Fruit fly (Drosophila melanogaster): ENCODE results near the gene CG46339.

DNA sequence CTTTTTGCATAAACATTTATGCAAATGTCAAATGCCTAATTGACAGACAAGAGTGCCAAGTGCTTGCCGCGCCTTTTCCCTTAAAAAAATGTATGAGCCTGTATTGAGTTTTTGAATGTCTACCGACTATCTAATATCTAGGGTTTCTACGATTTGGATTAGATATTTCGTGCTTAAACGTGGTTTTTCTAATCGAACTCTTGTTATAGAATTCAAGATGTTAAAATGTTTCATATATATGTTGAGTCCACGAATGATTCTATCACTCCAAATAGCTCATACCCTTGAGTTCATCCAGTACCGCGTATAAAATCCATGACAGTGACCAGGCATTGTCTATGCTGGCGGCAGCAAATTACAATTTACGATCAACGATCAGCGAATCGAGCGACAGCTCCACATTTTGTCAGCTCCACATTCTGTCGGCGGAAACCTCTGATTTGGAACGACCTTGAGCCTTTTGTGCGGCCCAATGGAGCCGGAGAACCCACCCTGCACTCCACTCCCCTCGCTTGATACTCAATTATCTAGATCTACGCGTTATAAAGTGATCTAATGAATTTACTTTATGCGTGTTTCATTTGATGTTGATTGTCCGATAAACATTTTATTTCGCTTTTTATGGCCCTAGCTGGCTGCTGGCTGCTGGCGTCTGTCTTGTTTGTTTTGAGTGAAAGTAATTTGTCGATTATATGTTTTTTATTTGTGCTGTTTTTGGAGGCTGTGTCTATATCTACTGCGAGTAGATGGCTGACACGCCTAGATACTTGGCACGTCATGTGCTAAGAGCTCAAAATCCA lies 8.7 kb upstream of the CG46339 start:
- TF ChIP-seq net (GFP tag; optimal IDR thresholded peaks at IDR 0.05) (no peak), CG11294 (GFP tag; IDR thresholded peaks at IDR 0.05) (no peak), CG31627 (GFP tag; optimal IDR thresholded peaks at IDR 0.05) (no peak), dsx (GFP tag; optimal IDR thresholded peaks at IDR 0.05; ENCODE audit: poor library complexity, severe bottlenecking) (no peak), CG10669 (GFP tag; optimal IDR thresholded peaks at IDR 0.05) (no peak)
